Fruit fly (Drosophila melanogaster): Measurements from ENCODE around the gene CG31300.
A peak's percentile ranks its signal among the peaks of the same experiment; 100 is the strongest.

Gene CG31300

DNA sequence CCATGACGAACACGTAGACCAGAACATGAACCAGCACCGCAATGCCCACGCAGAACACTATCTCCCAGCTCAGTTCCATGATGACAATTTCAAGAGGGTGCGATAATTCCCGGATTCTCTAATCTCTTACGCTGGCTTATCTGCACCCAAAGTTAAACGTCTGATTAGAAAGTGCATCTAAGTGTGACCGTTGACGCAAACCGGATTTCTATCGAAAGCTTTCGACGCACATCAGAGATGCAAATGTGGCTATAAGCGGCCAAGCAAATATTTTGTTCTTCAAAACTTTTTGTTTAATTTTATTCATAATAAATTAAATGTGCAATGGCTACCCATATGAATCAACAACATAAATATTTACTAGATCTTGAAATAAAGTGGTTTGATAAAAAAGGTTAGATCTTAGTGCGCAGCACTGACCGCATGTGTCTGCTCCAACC, 21.1 kb upstream of the CG31300 start, which contains the start of the genes Kdsr and CG11858 (continued):
- TF ChIP-seq CG3281 (GFP tag; optimal IDR thresholded peaks at IDR 0.05): peak; percentile 49
- TF ChIP-seq CG9932 (GFP tag; IDR thresholded peaks at IDR 0.05): peak; percentile 80
- TF ChIP-seq CG12659 (GFP tag; optimal IDR thresholded peaks at IDR 0.05): peak; percentile 66
- TF ChIP-seq Neu2 (GFP tag; optimal IDR thresholded peaks at IDR 0.05; ENCODE audit: borderline replicate concordance): no peak
- peak; percentile 61 for TF ChIP-seq pzg (GFP tag; optimal IDR thresholded peaks at IDR 0.05)
- TF ChIP-seq trem (tag; optimal IDR thresholded peaks at IDR 0.05): peak; percentile 38
- TF ChIP-seq CG7839 (tag; optimal IDR thresholded peaks at IDR 0.05): peak; percentile 64
- TF ChIP-seq Side (GFP tag; optimal IDR thresholded peaks at IDR 0.05): peak; percentile 3
- TF ChIP-seq Gsc (GFP tag; IDR thresholded peaks at IDR 0.05): no peak
- peak; percentile 63 for TF ChIP-seq exex (tag; optimal IDR thresholded peaks at IDR 0.05)
- peak; percentile 53; the same call in 1 of the 3 replicates for TF ChIP-seq CG7357 (GFP tag; IDR thresholded peaks at IDR 0.05)
- peak in 1 of 2 experiments; percentile 49 for TF ChIP-seq crp (GFP tag; optimal IDR thresholded peaks at IDR 0.05)
- TF ChIP-seq twi (tag; optimal IDR thresholded peaks at IDR 0.05): peak; percentile 30
- TF ChIP-seq chm (GFP tag; IDR thresholded peaks at IDR 0.05): 0 out of 2 replicates have a peak, but pooled peaks have one; percentile 5
- TF ChIP-seq slp2 (GFP tag; optimal IDR thresholded peaks at IDR 0.05): no peak
- TF ChIP-seq MESR4 (GFP tag; optimal IDR thresholded peaks at IDR 0.05): peak; percentile 43
- no peak for TF ChIP-seq Hey (tag; optimal IDR thresholded peaks at IDR 0.05)
- no peak for TF ChIP-seq CG5180 (GFP tag; optimal IDR thresholded peaks at IDR 0.05)
- TF ChIP-seq dysf (GFP tag; IDR thresholded peaks at IDR 0.05): peak; percentile 70
- TF ChIP-seq CG6254 (GFP tag; optimal IDR thresholded peaks at IDR 0.05): no peak
- TF ChIP-seq gcm2 (GFP tag; optimal IDR thresholded peaks at IDR 0.05): peak; percentile 28
- peak in 1 of 2 experiments; percentile 68 for TF ChIP-seq bsh (GFP tag; optimal IDR thresholded peaks at IDR 0.05)
- peak; percentile 52 for TF ChIP-seq Drgx (GFP tag; IDR thresholded peaks at IDR 0.05)
- peak; percentile 30 for TF ChIP-seq CG4617 (GFP tag; optimal IDR thresholded peaks at IDR 0.05; ENCODE audit: borderline replicate concordance)
- peak; percentile 75 for TF ChIP-seq Xbp1 (GFP tag; optimal IDR thresholded peaks at IDR 0.05)
- TF ChIP-seq Scr (GFP tag; IDR thresholded peaks at IDR 0.05; ENCODE audit: partially characterized antibody): peak; percentile 40
- TF ChIP-seq wek (GFP tag; optimal IDR thresholded peaks at IDR 0.05): peak; percentile 25
- peak; percentile 61 for TF ChIP-seq Fer3 (tag; optimal IDR thresholded peaks at IDR 0.05)
- TF ChIP-seq CG9215 (GFP tag; IDR thresholded peaks at IDR 0.05): peak; percentile 59
- peak; percentile 61 for TF ChIP-seq al (GFP tag; IDR thresholded peaks at IDR 0.05)
- TF ChIP-seq usp (GFP tag; optimal IDR thresholded peaks at IDR 0.05): no peak
- no peak for TF ChIP-seq eyg (GFP tag; optimal IDR thresholded peaks at IDR 0.05)
- no peak for TF ChIP-seq NK7.1 (GFP tag; optimal IDR thresholded peaks at IDR 0.05)
- TF ChIP-seq Opbp (GFP tag; IDR thresholded peaks at IDR 0.05; ENCODE audit: partially characterized antibody): no peak
- peak; percentile 75 for TF ChIP-seq nmo (GFP tag; optimal IDR thresholded peaks at IDR 0.05)
- TF ChIP-seq CG11247 (GFP tag; IDR thresholded peaks at IDR 0.05): 0 out of 2 replicates have a peak, but pooled peaks have one; percentile 18
- peak in 1 of 2 experiments; percentile 56 for TF ChIP-seq Hr51 (GFP tag; optimal IDR thresholded peaks at IDR 0.05)
- TF ChIP-seq Mad (GFP tag; optimal IDR thresholded peaks at IDR 0.05): peak; percentile 61
- TF ChIP-seq HmgD (GFP tag; optimal IDR thresholded peaks at IDR 0.05): no peak
- peak; percentile 21 for TF ChIP-seq fu2 (GFP tag; optimal IDR thresholded peaks at IDR 0.05)
- peak; percentile 21 for TF ChIP-seq Fer2 (tag; optimal IDR thresholded peaks at IDR 0.05)
- peak; percentile 2 for TF ChIP-seq run (tag; optimal IDR thresholded peaks at IDR 0.05)
- TF ChIP-seq CG2712 (tag; optimal IDR thresholded peaks at IDR 0.05): peak; percentile 82
- TF ChIP-seq hbn (GFP tag; IDR thresholded peaks at IDR 0.05; ENCODE audit: partially characterized antibody): peak; percentile 35; the same call in 1 of the 2 replicates
- no peak for TF ChIP-seq MTF-1 (GFP tag; optimal IDR thresholded peaks at IDR 0.05; ENCODE audit: borderline replicate concordance)
- no peak for TF ChIP-seq Bgb (GFP tag; IDR thresholded peaks at IDR 0.05; ENCODE audit: partially characterized antibody)
- peak; percentile 77 for TF ChIP-seq CG14014 (GFP tag; IDR thresholded peaks at IDR 0.05)
- TF ChIP-seq disco-r (GFP tag; optimal IDR thresholded peaks at IDR 0.05): peak; percentile 31
- peak; percentile 16 for TF ChIP-seq Camta (GFP tag; optimal IDR thresholded peaks at IDR 0.05)
